Fruit fly (Drosophila melanogaster): Measurements from ENCODE around the gene eIF3f1.

Gene eIF3f1

dm6 chr3R:4740592-4741500, 26.9 kb upstream of the eIF3f1 start (continued):
- TF ChIP-seq hkb (optimal IDR thresholded peaks at IDR 0.05): no peak
- TF ChIP-seq hkb (GFP tag; IDR thresholded peaks at IDR 0.05): no peak
- 0 out of 4 replicates have a peak, but pooled peaks have one; percentile 32 for TF ChIP-seq chinmo (GFP tag; IDR thresholded peaks at IDR 0.05; ENCODE audit: partially characterized antibody)
- no peak for TF ChIP-seq ken (GFP tag; IDR thresholded peaks at IDR 0.05)
- TF ChIP-seq CG3163 (GFP tag; optimal IDR thresholded peaks at IDR 0.05): peak; percentile 97
- no peak for TF ChIP-seq CG10979 (tag; optimal IDR thresholded peaks at IDR 0.05)
- TF ChIP-seq otp (GFP tag; IDR thresholded peaks at IDR 0.05): no peak
- TF ChIP-seq stwl (tag; optimal IDR thresholded peaks at IDR 0.05): peak; percentile 26
- no peak for TF ChIP-seq Abd-B (GFP tag; optimal IDR thresholded peaks at IDR 0.05)
- no peak for TF ChIP-seq eyg (GFP tag; optimal IDR thresholded peaks at IDR 0.05)
- TF ChIP-seq MBD-R2 (GFP tag; IDR thresholded peaks at IDR 0.05): no peak
- no peak for TF ChIP-seq CG2202 (tag; optimal IDR thresholded peaks at IDR 0.05)
- no peak for TF ChIP-seq CG7928 (GFP tag; optimal IDR thresholded peaks at IDR 0.05)
- no peak for TF ChIP-seq CG4854 (GFP tag; optimal IDR thresholded peaks at IDR 0.05)
- TF ChIP-seq crc (GFP tag; optimal IDR thresholded peaks at IDR 0.05): no peak
- TF ChIP-seq Bgb (GFP tag; IDR thresholded peaks at IDR 0.05; ENCODE audit: partially characterized antibody): 0 out of 2 replicates have a peak, but pooled peaks have one; percentile 27
- TF ChIP-seq BtbVII (GFP tag; optimal IDR thresholded peaks at IDR 0.05): no peak
- TF ChIP-seq D19A (tag; optimal IDR thresholded peaks at IDR 0.05): peak; percentile 72
- no peak for TF ChIP-seq CG3726 (GFP tag; IDR thresholded peaks at IDR 0.05)
- peak; percentile 70 for TF ChIP-seq sd (tag; optimal IDR thresholded peaks at IDR 0.05)
- TF ChIP-seq zfh1 (GFP tag; IDR thresholded peaks at IDR 0.05): no peak
- TF ChIP-seq CG13287 (GFP tag; IDR thresholded peaks at IDR 0.05; ENCODE audit: partially characterized antibody): peak; percentile 15; the same call in 1 of the 2 replicates
- peak in 1 of 2 experiments; percentile 5 for TF ChIP-seq eve (GFP tag; optimal IDR thresholded peaks at IDR 0.05)
- TF ChIP-seq CG18619 (GFP tag; optimal IDR thresholded peaks at IDR 0.05): no peak
- TF ChIP-seq Eip74EF (GFP tag; optimal IDR thresholded peaks at IDR 0.05): no peak
- peak; percentile 78; the same call in 2 of the 3 replicates for TF ChIP-seq mld (GFP tag; IDR thresholded peaks at IDR 0.05; ENCODE audit: partially characterized antibody)
- no peak for TF ChIP-seq H15 (GFP tag; IDR thresholded peaks at IDR 0.05)
- no peak for TF ChIP-seq CG10209 (GFP tag; optimal IDR thresholded peaks at IDR 0.05)
- TF ChIP-seq dan (GFP tag; IDR thresholded peaks at IDR 0.05): no peak
- no peak for TF ChIP-seq ttk (GFP tag; IDR thresholded peaks at IDR 0.05)
- TF ChIP-seq Scr (GFP tag; IDR thresholded peaks at IDR 0.05; ENCODE audit: partially characterized antibody): peak; percentile 56
- TF ChIP-seq hb (GFP tag; IDR thresholded peaks at IDR 0.05; ENCODE audit: partially characterized antibody): peak; percentile 80; the same call in 2 of the 3 replicates
- no peak for TF ChIP-seq tio (GFP tag; optimal IDR thresholded peaks at IDR 0.05)
- TF ChIP-seq CG16813 (GFP tag; IDR thresholded peaks at IDR 0.05; ENCODE audit: partially characterized antibody): peak; percentile 69
- TF ChIP-seq CG32532 (GFP tag; IDR thresholded peaks at IDR 0.05): no peak
- peak; percentile 17; the same call in 1 of the 2 replicates for TF ChIP-seq CG32772 (GFP tag; IDR thresholded peaks at IDR 0.05)
- no peak for TF ChIP-seq Stat92E (GFP tag; optimal IDR thresholded peaks at IDR 0.05)
- peak; percentile 92 for TF ChIP-seq pros (GFP tag; optimal IDR thresholded peaks at IDR 0.05)
- TF ChIP-seq sqz (GFP tag; optimal IDR thresholded peaks at IDR 0.05): peak; percentile 94
- TF ChIP-seq CG7963 (GFP tag; IDR thresholded peaks at IDR 0.05; ENCODE audit: partially characterized antibody): peak; percentile 67; the same call in 2 of the 3 replicates
- TF ChIP-seq Pdp1 (GFP tag; optimal IDR thresholded peaks at IDR 0.05): no peak
- TF ChIP-seq CG33557 (GFP tag; optimal IDR thresholded peaks at IDR 0.05): no peak
- no peak for TF ChIP-seq CG10565 (GFP tag; optimal IDR thresholded peaks at IDR 0.05)
- TF ChIP-seq CG31224 (GFP tag; IDR thresholded peaks at IDR 0.05): no peak
- TF ChIP-seq CG2678 (tag; optimal IDR thresholded peaks at IDR 0.05): no peak
- TF ChIP-seq CG10366 (GFP tag; IDR thresholded peaks at IDR 0.05): no peak
- no peak for TF ChIP-seq fd3F (GFP tag; optimal IDR thresholded peaks at IDR 0.05)

Data from whole organism, embryonic.